Worm (Caenorhabditis elegans) whole organism, L1 larva: ENCODE measurements around the gene alg-4.

Source experiments
- C04F5.9 ChIP-seq: sonication (generic microtip); optimal IDR thresholded peaks from 2 replicates; lab custom pipeline; 2016; ENCODE audit warnings: missing genetic modification characterization, missing compliant biosample characterization
- C16A3.4 ChIP-seq: fragments of 150-350 bp; optimal IDR thresholded peaks from 2 replicates; lab custom pipeline; 2014; ENCODE audit warnings: missing biosample characterization, missing genetic modification characterization
- C34B4.2 ChIP-seq: sonication (generic microtip); optimal IDR thresholded peaks from 2 replicates; lab custom pipeline; 2017; ENCODE audit warnings: mild to moderate bottlenecking, missing genetic modification characterization, missing compliant biosample characterization
- ama-1 ChIP-seq: fragments of 150-350 bp; optimal IDR thresholded peaks from 2 replicates; lab custom pipeline; 2014
- blmp-1 ChIP-seq: fragments of 150-350 bp; optimal IDR thresholded peaks from 2 replicates; lab custom pipeline; 2014; ENCODE audit warnings: missing biosample characterization, missing genetic modification characterization
- ceh-63 ChIP-seq: fragments of 200-800 bp; sonication (Bioruptor generic); optimal IDR thresholded peaks from 2 replicates; lab custom pipeline; 2018; ENCODE audit warnings: mild to moderate bottlenecking, missing genetic modification characterization, missing compliant biosample characterization
- ceh-82 ChIP-seq, 3 experiments: fragments of 150-350 bp in 1 of 3; sonication (generic microtip) in 2 of 3; optimal IDR thresholded peaks; 2 replicates each; lab custom pipeline; 2014 to 2017; ENCODE audit warnings: missing biosample characterization in 3 of 3, missing genetic modification characterization in 3 of 3
- ces-1 ChIP-seq: fragments of 150-350 bp; optimal IDR thresholded peaks from 2 replicates; lab custom pipeline; 2014; ENCODE audit warnings: missing biosample characterization, missing genetic modification reagents, missing genetic modification characterization
- dpl-1 ChIP-seq, 3 experiments: fragments of 150-350 bp in 2 of 3; sonication (generic microtip) in 1 of 3; optimal IDR thresholded peaks; 2 replicates each; lab custom pipeline; 2014 to 2017; ENCODE audit warnings: missing biosample characterization in 3 of 3, missing genetic modification characterization in 3 of 3, missing genetic modification reagents in 3 of 3
- efl-1 ChIP-seq, 4 experiments: fragments of 150-350 bp; optimal IDR thresholded peaks in 3 of 4; peaks in 1 of 4; 1 replicate in 1 of 4; 2 replicates in 3 of 4; lab custom pipeline; 2014; ENCODE audit warnings: missing biosample characterization in 2 of 4, missing genetic modification characterization in 2 of 4, missing genetic modification reagents in 2 of 4
- efl-3 ChIP-seq: fragments of 200-800 bp; sonication (Bioruptor generic); optimal IDR thresholded peaks from 2 replicates; lab custom pipeline; 2018; ENCODE audit warnings: mild to moderate bottlenecking, missing genetic modification characterization, missing compliant biosample characterization
- egl-27 ChIP-seq, 2 experiments: fragments of 150-350 bp in 1 of 2; sonication (generic microtip); optimal IDR thresholded peaks; 3 replicates each; lab custom pipeline; 2017 to 2018; ENCODE audit warnings: missing biosample characterization in 2 of 2, missing genetic modification characterization in 2 of 2, missing genetic modification reagents in 2 of 2
- elt-3 ChIP-seq, 6 experiments: fragments of 150-350 bp in 1 of 6; sonication (generic microtip); optimal IDR thresholded peaks; 2 replicates each; lab custom pipeline; 2017 to 2018; ENCODE audit warnings: missing biosample characterization in 6 of 6, missing genetic modification characterization in 6 of 6, inconsistent platforms in 1 of 6
- fkh-10 ChIP-seq: sonication (generic microtip); optimal IDR thresholded peaks from 2 replicates; lab custom pipeline; 2017; ENCODE audit warnings: missing biosample characterization, missing genetic modification reagents, missing genetic modification characterization
- fkh-4 ChIP-seq: sonication (generic microtip); optimal IDR thresholded peaks from 2 replicates; lab custom pipeline; 2016; ENCODE audit warnings: missing compliant biosample characterization, missing genetic modification characterization, borderline replicate concordance
- hlh-17 ChIP-seq: fragments of 200-800 bp; sonication (Bioruptor generic); optimal IDR thresholded peaks from 2 replicates; lab custom pipeline; 2018; ENCODE audit warnings: missing genetic modification characterization, mild to moderate bottlenecking, missing compliant biosample characterization, moderate library complexity, borderline replicate concordance
- hpl-2 ChIP-seq: fragments of 150-350 bp; optimal IDR thresholded peaks from 2 replicates; lab custom pipeline; 2014; ENCODE audit warnings: missing biosample characterization, missing genetic modification reagents, missing genetic modification characterization
- isw-1 ChIP-seq: fragments of 200-800 bp; sonication (Bioruptor generic); IDR thresholded peaks from 2 replicates; pipeline ENCODE4 v1.3.6; 2022; ENCODE audit warnings: missing genetic modification characterization, missing compliant biosample characterization
- lin-14 ChIP-seq: fragments of 200-800 bp; sonication (Bioruptor generic); optimal IDR thresholded peaks from 2 replicates; lab custom pipeline; 2018; ENCODE audit warnings: mild to moderate bottlenecking, missing genetic modification characterization, moderate library complexity, missing compliant biosample characterization
- lin-35 ChIP-seq, 2 experiments: fragments of 150-350 bp; optimal IDR thresholded peaks; 2 replicates each; lab custom pipeline; 2014; ENCODE audit warnings: missing biosample characterization in 2 of 2, missing genetic modification characterization in 2 of 2, missing genetic modification reagents in 2 of 2
- lin-39 ChIP-seq: fragments of 150-350 bp; optimal IDR thresholded peaks from 2 replicates; lab custom pipeline; 2014; ENCODE audit warnings: missing biosample characterization, missing genetic modification reagents, missing genetic modification characterization
- lir-3 ChIP-seq: sonication (generic microtip); optimal IDR thresholded peaks from 2 replicates; lab custom pipeline; 2016; ENCODE audit warnings: mild to moderate bottlenecking, missing genetic modification characterization, moderate library complexity, missing compliant biosample characterization; ENCODE audit not compliant: poor library complexity
- lsy-2 ChIP-seq, 2 experiments: fragments of 150-350 bp; optimal IDR thresholded peaks; 2 replicates each; lab custom pipeline; 2014; ENCODE audit warnings: missing biosample characterization in 2 of 2, missing genetic modification characterization in 2 of 2
- mab-9 ChIP-seq: fragments of 200-800 bp; sonication (Bioruptor generic); IDR thresholded peaks from 2 replicates; pipeline ENCODE4 v1.3.6; 2022; ENCODE audit warnings: missing genetic modification reagents, missing genetic modification characterization, missing compliant biosample characterization
- mef-2 ChIP-seq: fragments of 150-350 bp; optimal IDR thresholded peaks from 2 replicates; lab custom pipeline; 2014; ENCODE audit warnings: missing biosample characterization, missing genetic modification characterization
- mep-1 ChIP-seq: fragments of 150-350 bp; optimal IDR thresholded peaks from 2 replicates; lab custom pipeline; 2014; ENCODE audit warnings: missing biosample characterization, missing genetic modification characterization
- nhr-11 ChIP-seq: fragments of 150-350 bp; optimal IDR thresholded peaks from 2 replicates; lab custom pipeline; 2014; ENCODE audit warnings: missing biosample characterization, missing genetic modification characterization
- nhr-19 ChIP-seq: fragments of 200-800 bp; sonication (Bioruptor generic); conservative IDR thresholded peaks from 2 replicates; pipeline ENCODE4 v1.3.6; 2022; ENCODE audit warnings: missing genetic modification characterization, missing compliant biosample characterization
- nhr-20 ChIP-seq: sonication (generic microtip); optimal IDR thresholded peaks from 2 replicates; lab custom pipeline; 2016; ENCODE audit warnings: mild to moderate bottlenecking, missing genetic modification characterization, missing compliant biosample characterization
- nhr-71 ChIP-seq: sonication (generic microtip); optimal IDR thresholded peaks from 2 replicates; lab custom pipeline; 2016; ENCODE audit warnings: mild to moderate bottlenecking, missing genetic modification characterization, moderate library complexity, missing compliant biosample characterization
- nhr-76 ChIP-seq: sonication (generic microtip); optimal IDR thresholded peaks from 2 replicates; lab custom pipeline; 2017; ENCODE audit warnings: missing biosample characterization, missing genetic modification characterization
- nhr-77 ChIP-seq: fragments of 150-350 bp; optimal IDR thresholded peaks from 2 replicates; lab custom pipeline; 2014; ENCODE audit warnings: missing biosample characterization, missing genetic modification characterization
- nhr-85 ChIP-seq: sonication (generic microtip); peaks from one replicate; lab custom pipeline; 2016; ENCODE audit warnings: missing genetic modification characterization, inconsistent platforms, missing compliant biosample characterization
- nhr-90 ChIP-seq: sonication (generic microtip); optimal IDR thresholded peaks from 2 replicates; lab custom pipeline; 2016; ENCODE audit warnings: mild to moderate bottlenecking, missing genetic modification characterization, missing compliant biosample characterization; ENCODE audit not compliant: poor library complexity
- pag-3 ChIP-seq: sonication (generic microtip); optimal IDR thresholded peaks from 2 replicates; lab custom pipeline; 2017; ENCODE audit warnings: missing genetic modification characterization, mild to moderate bottlenecking, missing compliant biosample characterization, antibody characterized with exemption, borderline replicate concordance; ENCODE audit not compliant: insufficient read depth
- pax-3 ChIP-seq: fragments of 200-800 bp; sonication (Bioruptor generic); optimal IDR thresholded peaks from 2 replicates; lab custom pipeline; 2018; ENCODE audit warnings: mild to moderate bottlenecking, missing genetic modification characterization, moderate library complexity, missing compliant biosample characterization
- pqm-1 ChIP-seq: sonication (generic microtip); optimal IDR thresholded peaks from 3 replicates; lab custom pipeline; 2017; ENCODE audit warnings: missing biosample characterization, missing genetic modification characterization
- rnt-1 ChIP-seq: sonication (generic microtip); optimal IDR thresholded peaks from 2 replicates; lab custom pipeline; 2016; ENCODE audit warnings: mild to moderate bottlenecking, missing genetic modification characterization, moderate library complexity, missing compliant biosample characterization
- skn-1 ChIP-seq: fragments of 150-350 bp; optimal IDR thresholded peaks from 2 replicates; lab custom pipeline; 2014; ENCODE audit warnings: missing biosample characterization, missing genetic modification characterization
- snu-23 ChIP-seq: sonication (generic microtip); optimal IDR thresholded peaks from 2 replicates; lab custom pipeline; 2016; ENCODE audit warnings: missing genetic modification characterization, missing compliant biosample characterization
- sox-4 ChIP-seq: sonication (generic microtip); optimal IDR thresholded peaks from 2 replicates; lab custom pipeline; 2016; ENCODE audit warnings: missing genetic modification characterization, missing compliant biosample characterization
- sptf-1 ChIP-seq: fragments of 150-350 bp; optimal IDR thresholded peaks from 2 replicates; lab custom pipeline; 2014; ENCODE audit warnings: missing biosample characterization, missing genetic modification characterization
- sup-37 ChIP-seq: fragments of 200-800 bp; sonication (Bioruptor generic); optimal IDR thresholded peaks from 2 replicates; lab custom pipeline; 2018; ENCODE audit warnings: mild to moderate bottlenecking, missing genetic modification characterization, missing compliant biosample characterization
- swsn-7 ChIP-seq: sonication (generic microtip); optimal IDR thresholded peaks from 2 replicates; lab custom pipeline; 2016; ENCODE audit warnings: missing genetic modification characterization, missing compliant biosample characterization
- tbx-2 ChIP-seq: sonication (generic microtip); optimal IDR thresholded peaks from 2 replicates; lab custom pipeline; 2016; ENCODE audit warnings: missing genetic modification characterization, missing compliant biosample characterization
- tlp-1 ChIP-seq: fragments of 150-350 bp; optimal IDR thresholded peaks from 2 replicates; lab custom pipeline; 2014; ENCODE audit warnings: missing biosample characterization, missing genetic modification characterization
- unc-86 ChIP-seq: sonication (generic microtip); optimal IDR thresholded peaks from 2 replicates; lab custom pipeline; 2016; ENCODE audit warnings: missing genetic modification characterization, missing compliant biosample characterization
- unc-98 ChIP-seq: fragments of 200-800 bp; sonication (Bioruptor generic); IDR thresholded peaks from 2 replicates; pipeline ENCODE4 v1.3.6; 2022; ENCODE audit warnings: missing genetic modification characterization, missing compliant biosample characterization
- zag-1 ChIP-seq: fragments of 150-350 bp; optimal IDR thresholded peaks from 2 replicates; lab custom pipeline; 2014; ENCODE audit warnings: missing biosample characterization, missing genetic modification characterization
- ztf-11 ChIP-seq, 2 experiments: sonication (generic microtip); optimal IDR thresholded peaks; 2 replicates each; lab custom pipeline; 2016 to 2017; ENCODE audit warnings: missing genetic modification characterization in 2 of 2, missing biosample characterization in 1 of 2, missing compliant biosample characterization in 1 of 2
- ztf-4 ChIP-seq: fragments of 150-350 bp; optimal IDR thresholded peaks from 2 replicates; lab custom pipeline; 2014; ENCODE audit warnings: missing biosample characterization, missing genetic modification characterization

Gene alg-4

DNA sequence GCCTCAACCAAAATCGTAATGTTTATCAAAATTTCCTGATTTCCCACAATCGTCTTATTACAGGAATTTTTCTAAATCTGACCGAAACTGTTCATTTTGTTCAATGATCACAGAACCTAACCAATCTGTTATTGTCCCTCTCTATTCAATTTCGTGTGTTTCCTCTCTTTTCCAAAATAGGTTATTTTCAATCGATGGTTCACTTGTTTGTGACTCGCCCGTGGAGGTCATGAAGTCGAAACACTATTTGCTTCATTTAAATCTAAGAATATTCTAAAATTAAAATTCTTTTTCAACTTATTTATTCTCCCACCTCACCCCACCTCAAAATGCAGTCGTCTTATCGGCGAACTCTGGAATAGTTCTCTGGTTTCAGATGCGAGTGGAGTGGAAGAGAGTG, 40.3 kb downstream of the alg-4 start:
- TF ChIP-seq skn-1 (tag; lab: Kevin White, UChicago) (no peak), rnt-1 (tag; lab: Kevin White, UChicago) (no peak), ama-1 (lab: Kevin White, UChicago) (no peak), hlh-17 (GFP tag; lab: Kevin White, UChicago) (no peak), nhr-85 (tag; lab: Kevin White, UChicago) (peak; percentile 64), egl-27 (tag; optimal IDR thresholded peaks at IDR 0.05; lab: Kevin White, UChicago) (no peak), mef-2 (no peak), ces-1 (GFP tag; lab: Kevin White, UChicago) (no peak), hpl-2 (GFP tag; lab: Kevin White, UChicago) (no peak), blmp-1 (tag; lab: Kevin White, UChicago) (no peak), nhr-11 (tag; lab: Kevin White, UChicago) (no peak), zag-1 (no peak), ceh-82 (tag; optimal IDR thresholded peaks at IDR 0.05; lab: Kevin White, UChicago) (no peak), nhr-90 (tag; lab: Kevin White, UChicago) (peak; percentile 0), pax-3 (tag; lab: Kevin White, UChicago) (no peak), nhr-19 (GFP tag; lab: Robert Waterston, UW) (peak; percentile 10; the same call in 1 of the 2 replicates), lir-3 (tag; lab: Kevin White, UChicago) (no peak), lin-39 (no peak), pag-3 (tag; lab: Kevin White, UChicago) (no peak), isw-1 (no peak), sox-4 (tag; lab: Kevin White, UChicago) (no peak), lin-35 (GFP tag; optimal IDR thresholded peaks at IDR 0.05; lab: Kevin White, UChicago) (peak in 1 of 2 experiments; percentile 8), efl-1 (optimal IDR thresholded peaks at IDR 0.05; lab: Kevin White, UChicago) (no peak), efl-1 (GFP tag; optimal IDR thresholded peaks at IDR 0.05 in 1 of 2; lab: Kevin White, UChicago) (no peak), C34B4.2 (tag; lab: Kevin White, UChicago) (no peak), mep-1 (tag; lab: Kevin White, UChicago) (peak; percentile 28), lin-14 (peak; percentile 31), pqm-1 (tag; lab: Kevin White, UChicago) (no peak), snu-23 (GFP tag; lab: Kevin White, UChicago) (peak; percentile 5), ztf-4 (tag; lab: Kevin White, UChicago) (no peak), C16A3.4 (tag; lab: Kevin White, UChicago) (no peak), tlp-1 (tag; lab: Kevin White, UChicago) (no peak), nhr-77 (no peak), dpl-1 (GFP tag; optimal IDR thresholded peaks at IDR 0.05; lab: Kevin White, UChicago) (no peak), sup-37 (GFP tag; lab: Kevin White, UChicago) (no peak), fkh-10 (GFP tag; lab: Kevin White, UChicago) (no peak), nhr-71 (tag; lab: Kevin White, UChicago) (peak; percentile 7), tbx-2 (tag; lab: Kevin White, UChicago) (no peak), nhr-20 (tag; lab: Kevin White, UChicago) (no peak)

ce11 chrIII:9849950-9850349, 41.3 kb downstream of the alg-4 start:
- TF ChIP-seq nhr-77 = no peak
- no peak for TF ChIP-seq tbx-2 (tag; lab: Kevin White, UChicago)
- TF ChIP-seq nhr-11 (tag; lab: Kevin White, UChicago) = no peak
- TF ChIP-seq ztf-11 (tag; optimal IDR thresholded peaks at IDR 0.05; lab: Kevin White, UChicago) = no peak
- no peak for TF ChIP-seq efl-3 (GFP tag; lab: Kevin White, UChicago)
- no peak for TF ChIP-seq C04F5.9 (tag; lab: Kevin White, UChicago)
- peak; percentile 22 for TF ChIP-seq snu-23 (GFP tag; lab: Kevin White, UChicago)
- TF ChIP-seq swsn-7 (tag; lab: Kevin White, UChicago) = no peak
- peak in 5 of 6 experiments; percentile 3 to 71 (median 57) for TF ChIP-seq elt-3 (tag; optimal IDR thresholded peaks at IDR 0.05; lab: Kevin White, UChicago)
- TF ChIP-seq nhr-71 (tag; lab: Kevin White, UChicago) = peak; percentile 59
- no peak for TF ChIP-seq unc-98
- TF ChIP-seq ces-1 (GFP tag; lab: Kevin White, UChicago) = no peak
- TF ChIP-seq lsy-2 (tag; optimal IDR thresholded peaks at IDR 0.05; lab: Kevin White, UChicago) = no peak
- TF ChIP-seq mab-9 (GFP tag; lab: Robert Waterston, UW) = no peak
- no peak for TF ChIP-seq hlh-17 (GFP tag; lab: Kevin White, UChicago)
- no peak for TF ChIP-seq nhr-76 (tag; lab: Kevin White, UChicago)
- TF ChIP-seq C34B4.2 (tag; lab: Kevin White, UChicago) = no peak
- TF ChIP-seq sox-4 (tag; lab: Kevin White, UChicago) = no peak
- no peak for TF ChIP-seq unc-86
- TF ChIP-seq ceh-63 (GFP tag; lab: Kevin White, UChicago) = no peak
- TF ChIP-seq fkh-4 (tag; lab: Kevin White, UChicago) = no peak
- no peak for TF ChIP-seq sptf-1 (tag; lab: Kevin White, UChicago)
- peak; percentile 58 for TF ChIP-seq blmp-1 (tag; lab: Kevin White, UChicago)
